Worm (Caenorhabditis elegans) whole organism, L4 larva: ENCODE measurements around the gene R13D7.2.

Experiments
- D1046.2 ChIP-seq: fragments of 200-800 bp; sonication (Bioruptor generic); IDR thresholded peaks from 2 replicates; pipeline ENCODE4 v1.3.6; 2022; ENCODE audit warnings: missing genetic modification characterization, missing compliant biosample characterization
- F10B5.3 ChIP-seq: sonication (generic microtip); optimal IDR thresholded peaks from 2 replicates; lab custom pipeline; 2016; ENCODE audit warnings: mild to moderate bottlenecking, missing genetic modification characterization, missing compliant biosample characterization
- F26F4.8 ChIP-seq: fragments of 200-800 bp; sonication (Bioruptor generic); conservative IDR thresholded peaks from 2 replicates; pipeline ENCODE4 v1.3.6; 2022; ENCODE audit warnings: missing genetic modification characterization, missing compliant biosample characterization
- F49E8.2 ChIP-seq: sonication (generic microtip); optimal IDR thresholded peaks from 2 replicates; lab custom pipeline; 2016; ENCODE audit warnings: missing compliant biosample characterization, mild to moderate bottlenecking, missing genetic modification characterization, borderline replicate concordance
- T26A8.4 ChIP-seq: fragments of 200-800 bp; sonication (Bioruptor generic); IDR thresholded peaks from 2 replicates; pipeline ENCODE4 v1.3.6; 2022; ENCODE audit warnings: missing genetic modification characterization, missing compliant biosample characterization
- Y105C5A.15 ChIP-seq: fragments of 200-800 bp; sonication (Bioruptor generic); IDR thresholded peaks from 2 replicates; pipeline ENCODE4 v1.3.6; 2022; ENCODE audit warnings: missing genetic modification characterization, missing compliant biosample characterization
- aha-1 ChIP-seq: fragments of 150-350 bp; peaks from one replicate; lab custom pipeline; 2014; ENCODE audit warnings: missing biosample characterization, missing genetic modification characterization
- ama-1 ChIP-seq: fragments of 150-350 bp; optimal IDR thresholded peaks from 2 replicates; lab custom pipeline; 2014; ENCODE audit warnings: inconsistent platforms, mixed read lengths
- ceh-20 ChIP-seq: fragments of 200-800 bp; sonication (Bioruptor generic); IDR thresholded peaks from 2 replicates; pipeline ENCODE4 v1.3.6; 2022; ENCODE audit warnings: missing genetic modification reagents, missing genetic modification characterization, missing compliant biosample characterization
- daf-16 ChIP-seq, 3 experiments: sonication (generic microtip); optimal IDR thresholded peaks; 2 replicates each; lab custom pipeline; 2016 to 2017; ENCODE audit warnings: missing genetic modification characterization in 3 of 3, missing genetic modification reagents in 3 of 3, mild to moderate bottlenecking in 2 of 3, missing compliant biosample characterization in 2 of 3, missing biosample characterization in 1 of 3, moderate library complexity in 1 of 3
- daf-8 ChIP-seq: fragments of 200-800 bp; sonication (Bioruptor generic); IDR thresholded peaks from 2 replicates; pipeline ENCODE4 v1.3.6; 2022; ENCODE audit warnings: missing genetic modification characterization, missing compliant biosample characterization
- dmd-6 ChIP-seq: fragments of 200-800 bp; sonication (Bioruptor generic); IDR thresholded peaks from 2 replicates; pipeline ENCODE4 v1.3.6; 2022; ENCODE audit warnings: missing genetic modification reagents, missing genetic modification characterization, missing compliant biosample characterization
- dpl-1 ChIP-seq: fragments of 150-350 bp; optimal IDR thresholded peaks from 2 replicates; lab custom pipeline; 2014; ENCODE audit warnings: missing biosample characterization, missing genetic modification reagents, missing genetic modification characterization
- duxl-1 ChIP-seq: sonication (generic microtip); optimal IDR thresholded peaks from 2 replicates; lab custom pipeline; 2016; ENCODE audit warnings: mild to moderate bottlenecking, missing genetic modification characterization, moderate library complexity, missing compliant biosample characterization; ENCODE audit not compliant: poor library complexity
- dve-1 ChIP-seq: sonication (generic microtip); optimal IDR thresholded peaks from 2 replicates; lab custom pipeline; 2017; ENCODE audit warnings: antibody characterized with exemption, mild to moderate bottlenecking, missing genetic modification characterization, missing compliant biosample characterization; ENCODE audit not compliant: insufficient read depth
- egl-43 ChIP-seq: fragments of 200-800 bp; sonication (Bioruptor generic); IDR thresholded peaks from 2 replicates; pipeline ENCODE4 v1.3.6; 2022; ENCODE audit warnings: missing genetic modification reagents, missing genetic modification characterization, missing compliant biosample characterization
- fkh-10 ChIP-seq: fragments of 150-350 bp; optimal IDR thresholded peaks from 2 replicates; lab custom pipeline; 2014; ENCODE audit warnings: missing biosample characterization, missing genetic modification reagents, missing genetic modification characterization
- gei-8 ChIP-seq: fragments of 200-800 bp; sonication (Bioruptor generic); optimal IDR thresholded peaks from 2 replicates; lab custom pipeline; 2018; ENCODE audit warnings: mild to moderate bottlenecking, missing genetic modification characterization, missing compliant biosample characterization
- hif-1 ChIP-seq, 2 experiments: sonication (generic microtip); optimal IDR thresholded peaks; 2 replicates each; lab custom pipeline; 2016 to 2017; ENCODE audit warnings: missing compliant biosample characterization in 2 of 2, missing genetic modification characterization in 2 of 2, missing genetic modification reagents in 2 of 2, missing genotype in 2 of 2, mild to moderate bottlenecking in 1 of 2
- hlh-11 ChIP-seq: fragments of 200-800 bp; sonication (Bioruptor generic); optimal IDR thresholded peaks from 2 replicates; lab custom pipeline; 2018; ENCODE audit warnings: mild to moderate bottlenecking, missing genetic modification characterization, missing compliant biosample characterization
- lin-15B ChIP-seq: fragments of 150-350 bp; sonication (generic microtip); optimal IDR thresholded peaks from 3 replicates; lab custom pipeline; 2014; ENCODE audit warnings: missing biosample characterization, missing genetic modification characterization
- lin-38 ChIP-seq: fragments of 200-800 bp; sonication (Bioruptor generic); IDR thresholded peaks from 2 replicates; pipeline ENCODE4 v1.3.6; 2022; ENCODE audit warnings: missing genetic modification reagents, missing genetic modification characterization, missing compliant biosample characterization
- lsy-2 ChIP-seq, 2 experiments: fragments of 150-350 bp in 1 of 2; sonication (generic microtip) in 1 of 2; optimal IDR thresholded peaks; 2 replicates each; lab custom pipeline; 2014 to 2017; ENCODE audit warnings: missing biosample characterization in 2 of 2, missing genetic modification characterization in 2 of 2
- mdl-1 ChIP-seq, 2 experiments: fragments of 150-350 bp in 1 of 2; sonication (generic microtip) in 1 of 2; optimal IDR thresholded peaks; 2 replicates each; lab custom pipeline; 2014 to 2017; ENCODE audit warnings: missing biosample characterization in 2 of 2, missing genetic modification characterization in 2 of 2
- mdt-29 ChIP-seq: fragments of 200-800 bp; sonication (Bioruptor generic); IDR thresholded peaks from 2 replicates; pipeline ENCODE4 v1.3.6; 2022; ENCODE audit warnings: missing genetic modification reagents, missing genetic modification characterization, missing compliant biosample characterization
- mes-2 ChIP-seq: sonication (generic microtip); optimal IDR thresholded peaks from 2 replicates; lab custom pipeline; 2016; ENCODE audit warnings: missing genotype, mild to moderate bottlenecking, missing genetic modification characterization, missing compliant biosample characterization; ENCODE audit not compliant: poor library complexity, severe bottlenecking
- mxl-2 ChIP-seq: fragments of 200-800 bp; sonication (Bioruptor generic); conservative IDR thresholded peaks from 2 replicates; pipeline ENCODE4 v1.3.6; 2022; ENCODE audit warnings: missing genetic modification reagents, missing genetic modification characterization, missing compliant biosample characterization
- mxl-3 ChIP-seq: fragments of 200-800 bp; sonication (Bioruptor generic); optimal IDR thresholded peaks from 2 replicates; lab custom pipeline; 2018; ENCODE audit warnings: mild to moderate bottlenecking, missing genetic modification characterization, missing compliant biosample characterization
- nhr-10 ChIP-seq: fragments of 150-350 bp; optimal IDR thresholded peaks from 2 replicates; lab custom pipeline; 2014; ENCODE audit warnings: missing biosample characterization, missing genetic modification characterization
- nhr-102 ChIP-seq: sonication (generic microtip); optimal IDR thresholded peaks from 2 replicates; lab custom pipeline; 2016; ENCODE audit warnings: mild to moderate bottlenecking, missing genetic modification characterization, moderate library complexity, missing compliant biosample characterization
- nhr-11 ChIP-seq: fragments of 150-350 bp; optimal IDR thresholded peaks from 2 replicates; lab custom pipeline; 2014; ENCODE audit warnings: missing biosample characterization, missing genetic modification characterization
- nhr-237 ChIP-seq: sonication (generic microtip); optimal IDR thresholded peaks from 2 replicates; lab custom pipeline; 2017; ENCODE audit warnings: missing biosample characterization, missing genetic modification characterization
- nhr-28 ChIP-seq: fragments of 150-350 bp; optimal IDR thresholded peaks from 2 replicates; lab custom pipeline; 2014; ENCODE audit warnings: missing biosample characterization, missing genetic modification characterization
- nhr-42 ChIP-seq: fragments of 200-800 bp; sonication (Bioruptor generic); IDR thresholded peaks from 2 replicates; pipeline ENCODE4 v1.3.6; 2022; ENCODE audit warnings: missing genetic modification characterization, missing compliant biosample characterization
- nhr-48 ChIP-seq: sonication (generic microtip); optimal IDR thresholded peaks from 2 replicates; lab custom pipeline; 2016; ENCODE audit warnings: mild to moderate bottlenecking, missing genetic modification characterization, missing compliant biosample characterization
- nhr-6 ChIP-seq: fragments of 150-350 bp; optimal IDR thresholded peaks from 2 replicates; lab custom pipeline; 2014; ENCODE audit warnings: missing biosample characterization, missing genetic modification characterization
- pha-4 ChIP-seq, 2 experiments: fragments of 150-350 bp in 1 of 2; fragments of 200-800 bp in 1 of 2; sonication (Bioruptor generic) in 1 of 2; IDR thresholded peaks in 1 of 2; optimal IDR thresholded peaks in 1 of 2; 2 replicates each; pipeline versions ENCODE4 v1.3.6 to Lab custom; 2014 to 2022; ENCODE audit warnings: missing genetic modification characterization in 2 of 2, missing genetic modification reagents in 2 of 2, missing biosample characterization in 1 of 2, missing compliant biosample characterization in 1 of 2
- saeg-2 ChIP-seq: fragments of 200-800 bp; sonication (Bioruptor generic); IDR thresholded peaks from 2 replicates; pipeline ENCODE4 v1.3.6; 2022; ENCODE audit warnings: missing genetic modification reagents, missing genetic modification characterization, missing compliant biosample characterization
- snpc-1.2 ChIP-seq: fragments of 200-800 bp; sonication (Bioruptor generic); IDR thresholded peaks from 2 replicates; pipeline ENCODE4 v1.3.6; 2022; ENCODE audit warnings: missing genetic modification reagents, missing genetic modification characterization, missing compliant biosample characterization
- spr-3 ChIP-seq: fragments of 200-800 bp; sonication (Bioruptor generic); optimal IDR thresholded peaks from 2 replicates; lab custom pipeline; 2018; ENCODE audit warnings: mild to moderate bottlenecking, missing genetic modification characterization, missing compliant biosample characterization
- tag-97 ChIP-seq: fragments of 200-800 bp; sonication (Bioruptor generic); IDR thresholded peaks from 2 replicates; pipeline ENCODE4 v1.3.6; 2022; ENCODE audit warnings: missing genetic modification characterization, missing compliant biosample characterization
- tra-1 ChIP-seq: fragments of 200-800 bp; sonication (Bioruptor generic); IDR thresholded peaks from 2 replicates; pipeline ENCODE4 v1.3.6; 2022; ENCODE audit warnings: missing genetic modification reagents, missing genetic modification characterization, missing compliant biosample characterization
- zfp-2 ChIP-seq: sonication (generic microtip); optimal IDR thresholded peaks from 2 replicates; lab custom pipeline; 2016; ENCODE audit warnings: mild to moderate bottlenecking, missing genetic modification characterization, missing compliant biosample characterization
- zfp-3 ChIP-seq: fragments of 200-800 bp; sonication (Bioruptor generic); conservative IDR thresholded peaks from 2 replicates; pipeline ENCODE4 v1.3.6; 2022; ENCODE audit warnings: missing genetic modification reagents, missing genetic modification characterization, missing compliant biosample characterization
- zip-11 ChIP-seq: fragments of 200-800 bp; sonication (Bioruptor generic); IDR thresholded peaks from 2 replicates; pipeline ENCODE4 v1.3.6; 2022; ENCODE audit warnings: missing genetic modification characterization, missing compliant biosample characterization

Gene R13D7.2

ce11 chrV:7432441-7433146, 22.9 kb downstream of the R13D7.2 start (continued):
- TF ChIP-seq F26F4.8 (GFP tag; lab: Robert Waterston, UW) = no peak
- no peak; the same call in 1 of the 2 replicates for TF ChIP-seq snpc-1.2 (GFP tag; lab: Robert Waterston, UW)
- TF ChIP-seq Y105C5A.15 = 0 out of 2 replicates have a peak, but pooled peaks have one; percentile 2
- TF ChIP-seq egl-43 = peak; percentile 14; the same call in 1 of the 2 replicates
- no peak for TF ChIP-seq nhr-10 (tag; lab: Kevin White, UChicago)
- no peak for TF ChIP-seq zfp-2 (tag; lab: Kevin White, UChicago)

ce11 chrV:7434805-7435363, 25.2 kb downstream of the R13D7.2 start:
- TF ChIP-seq spr-3 (GFP tag; lab: Kevin White, UChicago) (no peak), ceh-20 (GFP tag; lab: Robert Waterston, UW) (peak; percentile 50; the same call in 1 of the 2 replicates), T26A8.4 (peak; percentile 11; the same call in 1 of the 2 replicates), dmd-6 (GFP tag; lab: Robert Waterston, UW) (peak; percentile 78), mxl-3 (GFP tag; lab: Kevin White, UChicago) (peak; percentile 63), nhr-28 (tag; lab: Kevin White, UChicago) (peak; percentile 44), mxl-2 (peak; percentile 39; the same call in 1 of the 2 replicates), dpl-1 (GFP tag; lab: Kevin White, UChicago) (peak; percentile 24), daf-16 (GFP tag; optimal IDR thresholded peaks at IDR 0.05; lab: Kevin White, UChicago) (no peak), daf-16 (tag; optimal IDR thresholded peaks at IDR 0.05; lab: Kevin White, UChicago) (peak; percentile 62), tag-97 (GFP tag; lab: Robert Waterston, UW) (no peak), tra-1 (GFP tag; lab: Robert Waterston, UW) (no peak; the same call in 1 of the 2 replicates), zfp-3 (0 out of 2 replicates have a peak, but pooled peaks have one; percentile 28), mes-2 (tag; lab: Kevin White, UChicago) (peak; percentile 38), F10B5.3 (tag; lab: Kevin White, UChicago) (no peak), nhr-102 (tag; lab: Kevin White, UChicago) (no peak), nhr-11 (tag; lab: Kevin White, UChicago) (peak; percentile 32), ama-1 (lab: Kevin White, UChicago) (peak; percentile 78), hif-1 (tag; optimal IDR thresholded peaks at IDR 0.05; lab: Kevin White, UChicago) (peak in 1 of 2 experiments; percentile 10), nhr-6 (peak; percentile 28), mdl-1 (tag; optimal IDR thresholded peaks at IDR 0.05; lab: Kevin White, UChicago) (peak in 1 of 2 experiments; percentile 89), dve-1 (peak; percentile 64), F26F4.8 (GFP tag; lab: Robert Waterston, UW) (no peak), gei-8 (GFP tag; lab: Kevin White, UChicago) (no peak), hlh-11 (tag; lab: Kevin White, UChicago) (peak; percentile 79), nhr-42 (no peak), zip-11 (GFP tag; lab: Robert Waterston, UW) (no peak), mdt-29 (GFP tag; lab: Robert Waterston, UW) (no peak), fkh-10 (GFP tag; lab: Kevin White, UChicago) (no peak), aha-1 (tag; lab: Kevin White, UChicago) (no peak), F49E8.2 (tag; lab: Kevin White, UChicago) (no peak), pha-4 (GFP tag; IDR thresholded peaks at IDR 0.05; lab: Robert Waterston, UW) (no peak), pha-4 (tag; optimal IDR thresholded peaks at IDR 0.05; lab: Kevin White, UChicago) (peak; percentile 2), nhr-237 (tag; lab: Kevin White, UChicago) (no peak), nhr-48 (tag; lab: Kevin White, UChicago) (peak; percentile 56), D1046.2 (GFP tag; lab: Robert Waterston, UW) (no peak), lin-15B (no peak), duxl-1 (tag; lab: Kevin White, UChicago) (peak; percentile 23), lsy-2 (tag; optimal IDR thresholded peaks at IDR 0.05; lab: Kevin White, UChicago) (peak in 1 of 2 experiments; percentile 68), daf-8 (GFP tag; lab: Robert Waterston, UW) (no peak), lin-38 (GFP tag; lab: Robert Waterston, UW) (no peak), saeg-2 (GFP tag; lab: Robert Waterston, UW) (no peak)
